Worm (Caenorhabditis elegans) whole organism, midembryonic: ENCODE data around the gene lrch-1.

ENCODE experiments used
- cog-1 ChIP-seq: sonication (generic microtip); optimal IDR thresholded peaks from 2 replicates; lab custom pipeline; 2016; ENCODE audit warnings: missing genetic modification characterization, missing compliant biosample characterization
- flt-1 ChIP-seq: fragments of 200-800 bp; sonication (Bioruptor generic); IDR thresholded peaks from 2 replicates; pipeline ENCODE4 v1.3.6; 2022; ENCODE audit warnings: missing genetic modification characterization, missing compliant biosample characterization
- med-1 ChIP-seq: sonication (generic microtip); optimal IDR thresholded peaks from 2 replicates; lab custom pipeline; 2017; ENCODE audit warnings: missing genetic modification characterization, mild to moderate bottlenecking, missing compliant biosample characterization, antibody characterized with exemption, missing genetic modification reagents; ENCODE audit not compliant: insufficient read depth
- ref-1 ChIP-seq: fragments of 200-800 bp; sonication (Bioruptor generic); conservative IDR thresholded peaks from 2 replicates; pipeline ENCODE4 v1.3.6; 2022; ENCODE audit warnings: missing genetic modification reagents, missing genetic modification characterization, missing compliant biosample characterization

ce11 chrX:6247869-6248268, 31.4 kb upstream of the lrch-1 start:
- TF ChIP-seq med-1 (GFP tag; lab: Kevin White, UChicago) (no peak), flt-1 (GFP tag; lab: Robert Waterston, UW) (no peak), cog-1 (tag; lab: Kevin White, UChicago) (no peak), ref-1 (GFP tag; lab: Robert Waterston, UW) (no peak)
